Worm (Caenorhabditis elegans) whole organism, midembryonic: ENCODE results near the gene nlp-57.
A peak's percentile ranks its signal among the peaks of the same experiment; 100 is the strongest.

Source experiments
- T22C8.4 ChIP-seq: fragments of 200-800 bp; sonication (Bioruptor generic); IDR thresholded peaks from 2 replicates; pipeline ENCODE4 v1.3.6; 2022; ENCODE audit warnings: missing genetic modification characterization, missing compliant biosample characterization
- cog-1 ChIP-seq: sonication (generic microtip); optimal IDR thresholded peaks from 2 replicates; lab custom pipeline; 2016; ENCODE audit warnings: missing genetic modification characterization, missing compliant biosample characterization
- flt-1 ChIP-seq: fragments of 200-800 bp; sonication (Bioruptor generic); IDR thresholded peaks from 2 replicates; pipeline ENCODE4 v1.3.6; 2022; ENCODE audit warnings: missing genetic modification characterization, missing compliant biosample characterization
- klf-2 ChIP-seq: fragments of 200-800 bp; sonication (Bioruptor generic); conservative IDR thresholded peaks from 2 replicates; pipeline ENCODE4 v1.3.6; 2022; ENCODE audit warnings: missing genetic modification reagents, missing genetic modification characterization, missing compliant biosample characterization
- med-1 ChIP-seq: sonication (generic microtip); optimal IDR thresholded peaks from 2 replicates; lab custom pipeline; 2017; ENCODE audit warnings: missing genetic modification characterization, mild to moderate bottlenecking, missing compliant biosample characterization, antibody characterized with exemption, missing genetic modification reagents; ENCODE audit not compliant: insufficient read depth
- ref-1 ChIP-seq: fragments of 200-800 bp; sonication (Bioruptor generic); conservative IDR thresholded peaks from 2 replicates; pipeline ENCODE4 v1.3.6; 2022; ENCODE audit warnings: missing genetic modification reagents, missing genetic modification characterization, missing compliant biosample characterization
- tab-1 ChIP-seq: fragments of 200-800 bp; sonication (Bioruptor generic); IDR thresholded peaks from 2 replicates; pipeline ENCODE4 v1.3.6; 2022; ENCODE audit warnings: missing genetic modification characterization, missing compliant biosample characterization
- ztf-23 ChIP-seq: fragments of 200-800 bp; sonication (Bioruptor generic); IDR thresholded peaks from 2 replicates; pipeline ENCODE4 v1.3.6; 2022; ENCODE audit warnings: missing genetic modification reagents, missing genetic modification characterization, missing compliant biosample characterization
- ztf-29 ChIP-seq: fragments of 200-800 bp; sonication (Bioruptor generic); IDR thresholded peaks from 2 replicates; pipeline ENCODE4 v1.3.6; 2022; ENCODE audit warnings: missing genetic modification reagents, missing genetic modification characterization, missing compliant biosample characterization

The nlp-57 gene

DNA sequence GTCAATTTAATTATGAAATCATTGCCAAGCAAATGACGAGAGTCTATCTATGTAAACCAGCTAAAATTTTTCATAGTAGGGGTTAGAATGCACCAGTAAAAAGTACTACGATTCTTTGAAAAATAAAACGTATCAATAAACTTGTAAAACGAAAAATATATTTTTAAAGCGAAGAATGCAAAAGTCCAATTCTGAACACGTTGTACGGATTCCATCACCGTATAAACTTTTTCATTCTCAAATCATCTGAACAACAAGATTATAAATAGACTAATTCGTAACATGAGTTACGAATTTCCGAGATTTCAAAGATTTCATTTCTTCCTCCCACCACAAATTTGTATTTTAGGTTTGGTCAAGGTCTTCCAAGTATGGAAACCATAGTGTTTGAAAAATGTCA is at the start of gene nlp-57:
TSS of gene nlp-57 (plus strand) at position 301 of the 400 bp plus-strand sequence.
- TF ChIP-seq tab-1 = no peak
- no peak for TF ChIP-seq ztf-29 (GFP tag; lab: Robert Waterston, UW)
- TF ChIP-seq med-1 (GFP tag; lab: Kevin White, UChicago) = no peak
- no peak for TF ChIP-seq cog-1 (tag; lab: Kevin White, UChicago)
- TF ChIP-seq flt-1 (GFP tag; lab: Robert Waterston, UW) = no peak
- TF ChIP-seq ztf-23 (GFP tag; lab: Robert Waterston, UW) = no peak
- no peak for TF ChIP-seq T22C8.4 (GFP tag; lab: Robert Waterston, UW)
- no peak for TF ChIP-seq ref-1 (GFP tag; lab: Robert Waterston, UW)
- TF ChIP-seq klf-2 (GFP tag; lab: Robert Waterston, UW) = no peak

DNA sequence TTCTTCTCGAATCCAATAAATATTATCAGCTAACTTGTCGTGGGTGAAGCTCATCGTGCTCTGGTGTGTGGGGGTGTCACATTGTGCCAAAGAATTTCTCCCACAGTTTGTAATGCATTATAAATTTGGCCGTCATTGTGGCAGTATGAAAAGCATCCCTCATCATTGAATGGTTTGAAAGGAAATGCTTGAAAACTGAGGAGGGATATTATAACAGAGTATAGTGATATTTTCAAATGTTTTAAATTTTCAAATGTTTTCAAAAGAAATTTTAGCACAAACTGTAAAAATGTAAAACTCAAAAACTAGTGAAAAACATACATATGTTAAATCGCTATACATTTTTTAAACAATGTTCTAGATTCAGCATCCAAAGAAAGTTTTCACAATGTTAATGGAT is 47.9 kb upstream of the nlp-57 start, which contains the start of gene C03A3.3:
TSS of gene C03A3.3 (minus strand) at position 101 of the 400 bp plus-strand sequence.
- TF ChIP-seq klf-2 (GFP tag; lab: Robert Waterston, UW) (no peak), flt-1 (GFP tag; lab: Robert Waterston, UW) (no peak), ztf-29 (GFP tag; lab: Robert Waterston, UW) (no peak), ztf-23 (GFP tag; lab: Robert Waterston, UW) (no peak), ref-1 (GFP tag; lab: Robert Waterston, UW) (no peak), med-1 (GFP tag; lab: Kevin White, UChicago) (no peak), tab-1 (no peak)

- TF ChIP-seq klf-2 (GFP tag; lab: Robert Waterston, UW) = no peak
- no peak for TF ChIP-seq ref-1 (GFP tag; lab: Robert Waterston, UW)
- no peak for TF ChIP-seq T22C8.4 (GFP tag; lab: Robert Waterston, UW)
- no peak for TF ChIP-seq ztf-23 (GFP tag; lab: Robert Waterston, UW)
- TF ChIP-seq ztf-29 (GFP tag; lab: Robert Waterston, UW) = no peak
- no peak for TF ChIP-seq cog-1 (tag; lab: Kevin White, UChicago)
- no peak for TF ChIP-seq flt-1 (GFP tag; lab: Robert Waterston, UW)
- TF ChIP-seq tab-1 = no peak
- TF ChIP-seq med-1 (GFP tag; lab: Kevin White, UChicago) = no peak
Observed at ce11 chrX:11270882-11271281, 46.0 kb upstream of the nlp-57 start, which contains the start of gene ifa-1. TSS of gene ifa-1 (plus strand) at chrX:11271182.

DNA sequence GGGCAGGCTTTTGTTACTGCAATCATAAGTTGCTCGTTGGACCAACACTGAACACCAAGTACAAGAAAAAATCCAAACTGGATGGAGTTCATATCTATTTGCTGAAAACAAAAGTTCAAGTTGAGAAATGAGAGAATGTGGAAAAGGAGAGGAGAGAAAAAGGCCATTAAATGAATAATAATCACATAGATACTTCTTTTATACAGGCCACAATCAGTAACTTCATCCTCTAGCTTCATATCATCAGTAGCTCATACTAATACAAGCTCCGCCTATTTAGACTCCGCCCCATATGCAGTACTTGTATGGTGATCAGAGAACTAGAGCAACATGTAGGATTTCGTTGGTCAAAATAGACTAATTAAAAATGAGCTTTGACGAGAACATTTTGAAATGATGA is 37.6 kb upstream of the nlp-57 start, which contains the start of gene F38B2.2:
TSS of gene F38B2.2 (minus strand) at position 101 of the 400 bp plus-strand sequence.
- TF ChIP-seq ref-1 (GFP tag; lab: Robert Waterston, UW) (no peak), ztf-29 (GFP tag; lab: Robert Waterston, UW) (no peak), cog-1 (tag; lab: Kevin White, UChicago) (no peak)

DNA sequence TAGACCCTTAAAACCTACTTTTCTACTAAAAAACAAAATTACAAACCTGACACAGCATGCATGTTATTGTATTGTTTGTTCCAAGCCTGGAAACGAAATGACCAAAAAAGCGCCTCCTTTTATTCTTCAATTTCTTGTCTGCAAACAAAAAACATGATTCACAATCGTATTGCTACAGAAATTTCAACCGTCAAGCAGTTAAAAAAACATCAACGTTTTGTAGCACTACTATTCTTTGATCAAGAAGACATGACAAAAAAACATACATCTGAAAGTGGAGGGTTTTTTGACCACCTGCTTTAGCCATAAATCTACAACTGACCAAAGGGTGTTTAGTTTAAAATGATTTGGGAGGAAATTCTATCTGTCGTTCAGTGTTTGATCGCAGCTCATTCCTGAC is 35.7 kb upstream of the nlp-57 start, which contains the start of gene F38B2.6:
TSS of gene F38B2.6 (minus strand) at position 101 of the 400 bp plus-strand sequence.
- no peak for TF ChIP-seq klf-2 (GFP tag; lab: Robert Waterston, UW)
- TF ChIP-seq cog-1 (tag; lab: Kevin White, UChicago) = no peak
- TF ChIP-seq ztf-23 (GFP tag; lab: Robert Waterston, UW) = no peak
- no peak for TF ChIP-seq ztf-29 (GFP tag; lab: Robert Waterston, UW)
- no peak for TF ChIP-seq flt-1 (GFP tag; lab: Robert Waterston, UW)
- TF ChIP-seq T22C8.4 (GFP tag; lab: Robert Waterston, UW) = no peak
- TF ChIP-seq med-1 (GFP tag; lab: Kevin White, UChicago) = no peak
- TF ChIP-seq ref-1 (GFP tag; lab: Robert Waterston, UW) = no peak
- TF ChIP-seq tab-1 = no peak

- TF ChIP-seq ztf-23 (GFP tag; lab: Robert Waterston, UW) (no peak), T22C8.4 (GFP tag; lab: Robert Waterston, UW) (no peak), tab-1 (no peak), ztf-29 (GFP tag; lab: Robert Waterston, UW) (no peak), ref-1 (GFP tag; lab: Robert Waterston, UW) (no peak), med-1 (GFP tag; lab: Kevin White, UChicago) (no peak), cog-1 (tag; lab: Kevin White, UChicago) (no peak)
Observed at ce11 chrX:11286246-11286645, 30.6 kb upstream of the nlp-57 start, which contains the start of gene F38B2.3. TSS of gene F38B2.3 (minus strand) at chrX:11286346.

- no peak for TF ChIP-seq flt-1 (GFP tag; lab: Robert Waterston, UW)
- no peak for TF ChIP-seq klf-2 (GFP tag; lab: Robert Waterston, UW)
- TF ChIP-seq ztf-23 (GFP tag; lab: Robert Waterston, UW) = no peak
- TF ChIP-seq ztf-29 (GFP tag; lab: Robert Waterston, UW) = no peak
- no peak for TF ChIP-seq T22C8.4 (GFP tag; lab: Robert Waterston, UW)
- TF ChIP-seq ref-1 (GFP tag; lab: Robert Waterston, UW) = no peak
- TF ChIP-seq tab-1 = no peak
- no peak for TF ChIP-seq cog-1 (tag; lab: Kevin White, UChicago)
- TF ChIP-seq med-1 (GFP tag; lab: Kevin White, UChicago) = no peak
Observed at ce11 chrX:11287617-11288016, 29.2 kb upstream of the nlp-57 start, which contains the start of gene F38B2.4. TSS of gene F38B2.4 (minus strand) at chrX:11287717.

- TF ChIP-seq flt-1 (GFP tag; lab: Robert Waterston, UW) = no peak
- no peak for TF ChIP-seq ztf-23 (GFP tag; lab: Robert Waterston, UW)
- no peak for TF ChIP-seq T22C8.4 (GFP tag; lab: Robert Waterston, UW)
- TF ChIP-seq ztf-29 (GFP tag; lab: Robert Waterston, UW) = no peak
- no peak for TF ChIP-seq med-1 (GFP tag; lab: Kevin White, UChicago)
- no peak for TF ChIP-seq ref-1 (GFP tag; lab: Robert Waterston, UW)
- TF ChIP-seq klf-2 (GFP tag; lab: Robert Waterston, UW) = no peak
Observed at ce11 chrX:11289925-11290324, 26.9 kb upstream of the nlp-57 start.

DNA sequence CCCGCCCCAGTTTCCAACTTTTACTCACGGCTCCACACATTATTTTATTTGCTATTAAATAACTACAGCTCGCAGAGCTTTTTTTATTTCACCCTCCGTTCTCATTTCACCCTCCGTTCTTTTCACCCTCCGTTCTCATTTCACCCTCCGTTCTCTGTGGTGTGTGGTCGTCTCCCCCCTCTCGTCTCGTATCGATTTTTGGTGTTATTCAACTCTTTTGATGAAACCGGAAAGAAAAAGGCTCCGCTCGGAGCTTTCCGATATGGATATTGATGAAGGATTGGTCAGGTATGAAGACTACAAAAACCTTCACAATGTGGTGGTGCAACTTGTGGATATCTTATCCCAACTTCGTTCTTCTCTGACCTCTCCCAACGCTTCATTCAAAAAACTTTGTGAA is 26.3 kb upstream of the nlp-57 start:
- TF ChIP-seq klf-2 (GFP tag; lab: Robert Waterston, UW) (no peak), flt-1 (GFP tag; lab: Robert Waterston, UW) (0 out of 2 replicates have a peak, but pooled peaks have one; percentile 28), tab-1 (no peak), T22C8.4 (GFP tag; lab: Robert Waterston, UW) (peak; percentile 64)
